Fruit fly (Drosophila melanogaster) whole organism, embryonic: ENCODE measurements around the gene CG11052.

Source experiments
- ATbp ChIP-seq: fragments of 200-800 bp; sonication (Bioruptor generic); optimal IDR thresholded peaks from 2 replicates; lab custom pipeline; 2017; ENCODE audit warnings: missing biosample characterization, mild to moderate bottlenecking, missing genetic modification characterization, missing genetic modification reagents
- CG10274 ChIP-seq: fragments of 200-800 bp; sonication (Bioruptor generic); optimal IDR thresholded peaks from 3 replicates; lab custom pipeline; 2017; ENCODE audit warnings: missing biosample characterization, mild to moderate bottlenecking, missing genetic modification characterization
- CG12942 ChIP-seq: fragments of 200-800 bp; sonication (Bioruptor generic); optimal IDR thresholded peaks from 3 replicates; lab custom pipeline; 2016; ENCODE audit warnings: missing biosample characterization, missing genetic modification characterization
- CG14050 ChIP-seq: fragments of 200-800 bp; sonication (Bioruptor generic); IDR thresholded peaks from 3 replicates; pipeline ENCODE4 v1.3.6; 2022; ENCODE audit warnings: missing biosample characterization, missing genetic modification characterization
- CG14710 ChIP-seq: fragments of 200-800 bp; sonication (Bioruptor generic); optimal IDR thresholded peaks from 3 replicates; lab custom pipeline; 2019; ENCODE audit warnings: missing biosample characterization, mild to moderate bottlenecking, missing genetic modification characterization, moderate library complexity
- CG14860 ChIP-seq: fragments of 200-800 bp; sonication (Bioruptor generic); IDR thresholded peaks from 3 replicates; pipeline ENCODE4 v1.3.6; 2022; ENCODE audit warnings: missing biosample characterization, missing genetic modification characterization; ENCODE audit not compliant: partially characterized antibody
- CG16813 ChIP-seq: fragments of 200-800 bp; sonication (Bioruptor generic); IDR thresholded peaks from 3 replicates; pipeline ENCODE4 v1.3.6; 2022; ENCODE audit warnings: missing biosample characterization, missing genetic modification characterization; ENCODE audit not compliant: partially characterized antibody
- CG17612 ChIP-seq: fragments of 200-800 bp; sonication (Bioruptor generic); IDR thresholded peaks from 2 replicates; pipeline ENCODE4 v1.3.6; 2022; ENCODE audit warnings: missing biosample characterization, missing genetic modification characterization
- CG17912 ChIP-seq: fragments of 200-800 bp; sonication (Bioruptor generic); optimal IDR thresholded peaks from 2 replicates; lab custom pipeline; 2018; ENCODE audit warnings: missing biosample characterization, mild to moderate bottlenecking, missing genetic modification characterization
- CG18011 ChIP-seq: fragments of 200-800 bp; sonication (Bioruptor generic); optimal IDR thresholded peaks from 2 replicates; lab custom pipeline; 2017; ENCODE audit warnings: missing biosample characterization, missing genetic modification characterization, mild to moderate bottlenecking, moderate library complexity, missing genotype
- CG1832 ChIP-seq: fragments of 200-800 bp; sonication (Bioruptor generic); optimal IDR thresholded peaks from 2 replicates; lab custom pipeline; 2017; ENCODE audit warnings: missing biosample characterization, mild to moderate bottlenecking, missing genetic modification characterization, inconsistent platforms
- CG18599 ChIP-seq: fragments of 200-800 bp; sonication (Bioruptor generic); optimal IDR thresholded peaks from 3 replicates; lab custom pipeline; 2017; ENCODE audit warnings: missing biosample characterization, missing genetic modification characterization, mild to moderate bottlenecking, moderate library complexity, missing genetic modification reagents
- CG18764 ChIP-seq: fragments of 200-800 bp; sonication (Bioruptor generic); optimal IDR thresholded peaks from 3 replicates; lab custom pipeline; 2016; ENCODE audit warnings: missing biosample characterization, missing genetic modification characterization
- CG2889 ChIP-seq: fragments of 200-800 bp; sonication (Bioruptor generic); IDR thresholded peaks from 3 replicates; pipeline ENCODE4 v1.3.6; 2022; ENCODE audit warnings: missing biosample characterization, missing genetic modification characterization
- CG3281 ChIP-seq: fragments of 200-800 bp; sonication (Bioruptor generic); optimal IDR thresholded peaks from 3 replicates; lab custom pipeline; 2017; ENCODE audit warnings: missing biosample characterization, mild to moderate bottlenecking, missing genetic modification characterization
- CG3838 ChIP-seq: fragments of 200-800 bp; sonication (Bioruptor generic); optimal IDR thresholded peaks from 3 replicates; lab custom pipeline; 2016; ENCODE audit warnings: missing biosample characterization, missing genetic modification characterization
- CG4282 ChIP-seq: fragments of 200-800 bp; sonication (Bioruptor generic); optimal IDR thresholded peaks from 2 replicates; lab custom pipeline; 2016; ENCODE audit warnings: missing biosample characterization, missing genetic modification characterization
- CG4820 ChIP-seq: fragments of 200-800 bp; sonication (Bioruptor generic); optimal IDR thresholded peaks from 3 replicates; lab custom pipeline; 2016; ENCODE audit warnings: missing biosample characterization, missing genetic modification characterization
- CG5180 ChIP-seq: fragments of 200-800 bp; sonication (Bioruptor generic); optimal IDR thresholded peaks from 3 replicates; lab custom pipeline; 2017; ENCODE audit warnings: missing biosample characterization, missing genetic modification characterization, mild to moderate bottlenecking, moderate library complexity, missing genetic modification reagents
- CG5245 ChIP-seq: fragments of 200-800 bp; sonication (Bioruptor generic); optimal IDR thresholded peaks from 3 replicates; lab custom pipeline; 2016; ENCODE audit warnings: missing biosample characterization, missing genetic modification characterization
- CG6272 ChIP-seq: fragments of 200-800 bp; sonication (Bioruptor generic); IDR thresholded peaks from 2 replicates; pipeline ENCODE4 v1.3.6; 2022; ENCODE audit warnings: missing biosample characterization, missing genetic modification characterization
- CG6854 ChIP-seq: fragments of 200-800 bp; sonication (Bioruptor generic); optimal IDR thresholded peaks from 3 replicates; lab custom pipeline; 2017; ENCODE audit warnings: missing biosample characterization, mild to moderate bottlenecking, missing genetic modification characterization
- CG9609 ChIP-seq: fragments of 200-800 bp; sonication (Bioruptor generic); optimal IDR thresholded peaks from 3 replicates; lab custom pipeline; 2016; ENCODE audit warnings: missing biosample characterization, missing genetic modification characterization
- CG9876 ChIP-seq: fragments of 200-800 bp; sonication (Bioruptor generic); optimal IDR thresholded peaks from 2 replicates; lab custom pipeline; 2016; ENCODE audit warnings: missing biosample characterization, missing genetic modification characterization
- CHES-1-like ChIP-seq: fragments of 200-800 bp; sonication (Bioruptor generic); optimal IDR thresholded peaks from 2 replicates; lab custom pipeline; 2016; ENCODE audit warnings: missing biosample characterization, missing genetic modification characterization
- Dfd ChIP-seq, 2 experiments: fragments of >200 bp; optimal IDR thresholded peaks; 2 replicates each; lab custom pipeline; 2017; ENCODE audit warnings: missing biosample characterization in 2 of 2, missing genetic modification characterization in 2 of 2
- Dip3 ChIP-seq: fragments of 200-800 bp; sonication (Bioruptor generic); optimal IDR thresholded peaks from 3 replicates; lab custom pipeline; 2016; ENCODE audit warnings: missing biosample characterization, missing genetic modification characterization
- HLH3B ChIP-seq: fragments of 200-800 bp; sonication (Bioruptor generic); IDR thresholded peaks from 2 replicates; pipeline ENCODE4 v1.3.6; 2022; ENCODE audit warnings: missing biosample characterization, missing genetic modification characterization
- HLH54F ChIP-seq: fragments of 200-800 bp; sonication (Bioruptor generic); optimal IDR thresholded peaks from 3 replicates; lab custom pipeline; 2016; ENCODE audit warnings: missing biosample characterization, missing genetic modification characterization
- Hr51 ChIP-seq, 2 experiments: fragments of 200-800 bp; sonication (Bioruptor generic); optimal IDR thresholded peaks; 2 replicates in 1 of 2; 3 replicates in 1 of 2; lab custom pipeline; 2016 to 2018; ENCODE audit warnings: missing biosample characterization in 2 of 2, missing genetic modification characterization in 2 of 2, mild to moderate bottlenecking in 1 of 2, moderate library complexity in 1 of 2
- Lim3 ChIP-seq: fragments of 200-800 bp; sonication (Bioruptor generic); IDR thresholded peaks from 2 replicates; pipeline ENCODE4 v1.3.6; 2022; ENCODE audit warnings: missing biosample characterization, missing genetic modification characterization
- NC2α ChIP-seq: fragments of 200-800 bp; sonication (Bioruptor generic); optimal IDR thresholded peaks from 2 replicates; lab custom pipeline; 2016; ENCODE audit warnings: missing biosample characterization, missing genetic modification characterization
- Sry-β ChIP-seq: fragments of 200-800 bp; sonication (Bioruptor generic); optimal IDR thresholded peaks from 2 replicates; lab custom pipeline; 2018; ENCODE audit warnings: missing biosample characterization, mild to moderate bottlenecking, missing genetic modification characterization, moderate library complexity
- al ChIP-seq: fragments of 200-800 bp; sonication (Bioruptor generic); IDR thresholded peaks from 2 replicates; pipeline ENCODE4 v1.3.6; 2022; ENCODE audit warnings: missing biosample characterization, missing genetic modification characterization
- chif ChIP-seq, 2 experiments: fragments of 200-800 bp; sonication (Bioruptor generic); optimal IDR thresholded peaks; 3 replicates each; lab custom pipeline; 2016; ENCODE audit warnings: missing biosample characterization in 2 of 2, missing genetic modification characterization in 2 of 2
- ci ChIP-seq: fragments of 200-800 bp; sonication (Bioruptor generic); IDR thresholded peaks from 3 replicates; pipeline ENCODE4 v1.3.6; 2022; ENCODE audit warnings: missing biosample characterization, missing genetic modification characterization
- crc ChIP-seq: fragments of 200-800 bp; sonication (Bioruptor generic); optimal IDR thresholded peaks from 2 replicates; lab custom pipeline; 2016; ENCODE audit warnings: missing biosample characterization, missing genetic modification characterization
- dati ChIP-seq: fragments of 200-800 bp; sonication (Bioruptor generic); IDR thresholded peaks from 2 replicates; pipeline ENCODE4 v1.3.6; 2022; ENCODE audit warnings: missing biosample characterization, missing genetic modification characterization
- dimm ChIP-seq: fragments of 200-800 bp; sonication (Bioruptor generic); IDR thresholded peaks from 2 replicates; pipeline ENCODE4 v1.3.6; 2022; ENCODE audit warnings: missing biosample characterization, missing genetic modification characterization
- dm ChIP-seq: fragments of 200-800 bp; sonication (Bioruptor generic); optimal IDR thresholded peaks from 3 replicates; lab custom pipeline; 2016; ENCODE audit warnings: missing biosample characterization, missing genetic modification characterization
- dmrt99B ChIP-seq: fragments of 200-800 bp; sonication (Bioruptor generic); optimal IDR thresholded peaks from 2 replicates; lab custom pipeline; 2018; ENCODE audit warnings: missing biosample characterization, mild to moderate bottlenecking, missing genetic modification characterization, moderate library complexity
- grn ChIP-seq: fragments of 200-800 bp; sonication (Bioruptor generic); optimal IDR thresholded peaks from 3 replicates; lab custom pipeline; 2017; ENCODE audit warnings: missing biosample characterization, missing genetic modification characterization
- maf-S ChIP-seq: fragments of 200-800 bp; sonication (Bioruptor generic); optimal IDR thresholded peaks from 2 replicates; lab custom pipeline; 2016; ENCODE audit warnings: missing biosample characterization, missing genetic modification characterization
- otp ChIP-seq: fragments of 200-800 bp; sonication (Bioruptor generic); IDR thresholded peaks from 3 replicates; pipeline ENCODE4, ENCODE4 v1.3.6; 2022; ENCODE audit warnings: missing biosample characterization, missing genetic modification characterization
- ranshi ChIP-seq: fragments of 200-800 bp; sonication (Bioruptor generic); IDR thresholded peaks from 2 replicates; pipeline ENCODE4 v1.3.6; 2022; ENCODE audit warnings: missing biosample characterization, missing genetic modification characterization
- salm ChIP-seq: fragments of 200-800 bp; sonication (Bioruptor generic); optimal IDR thresholded peaks from 2 replicates; lab custom pipeline; 2018; ENCODE audit warnings: missing biosample characterization, mild to moderate bottlenecking, missing genetic modification characterization
- sc ChIP-seq, 3 experiments: fragments of >200 bp in 2 of 3; fragments of 200-800 bp in 1 of 3; sonication (Bioruptor generic) in 1 of 3; optimal IDR thresholded peaks; 2 replicates in 2 of 3; 3 replicates in 1 of 3; lab custom pipeline; 2017; ENCODE audit warnings: mild to moderate bottlenecking in 1 of 3, missing biosample characterization in 1 of 3, missing genetic modification characterization in 1 of 3, missing genetic modification reagents in 1 of 3
- sens-2 ChIP-seq: fragments of 200-800 bp; sonication (Bioruptor generic); IDR thresholded peaks from 2 replicates; pipeline ENCODE4 v1.3.6; 2022; ENCODE audit warnings: missing biosample characterization, missing genetic modification characterization
- slp2 ChIP-seq: fragments of 200-800 bp; sonication (Bioruptor generic); optimal IDR thresholded peaks from 2 replicates; lab custom pipeline; 2016; ENCODE audit warnings: missing biosample characterization, missing genetic modification characterization
- usp ChIP-seq: fragments of >200 bp; optimal IDR thresholded peaks from 2 replicates; lab custom pipeline; 2017; ENCODE audit warnings: missing biosample characterization, missing genetic modification characterization

The CG11052 gene

dm6 chr3R:8001074-8001669 lies 7.9 kb downstream of the CG11052 start, which contains the start of the genes Kmn2 and CG2698 (continued):
- TF ChIP-seq HLH54F (GFP tag; lab: Kevin White, UChicago) (peak; percentile 82), ranshi (peak; percentile 97), CG6272 (peak; percentile 97), dati (GFP tag; lab: Robert Waterston, UW) (peak; percentile 86), maf-S (GFP tag; lab: Kevin White, UChicago) (peak; percentile 82), al (GFP tag; lab: Robert Waterston, UW) (peak; percentile 97), Sry-β (GFP tag; lab: Kevin White, UChicago) (peak; percentile 40), CG17912 (GFP tag; lab: Kevin White, UChicago) (peak; percentile 86), chif (GFP tag; optimal IDR thresholded peaks at IDR 0.05; lab: Kevin White, UChicago) (peak; percentile 75 to 91), CG14050 (GFP tag; lab: Robert Waterston, UW) (peak; percentile 97), Lim3 (GFP tag; lab: Robert Waterston, UW) (peak; percentile 96), CG9876 (GFP tag; lab: Kevin White, UChicago) (peak; percentile 48), dimm (GFP tag; lab: Robert Waterston, UW) (peak; percentile 95), CHES-1-like (peak; percentile 64), grn (peak; percentile 53), CG18764 (GFP tag; lab: Kevin White, UChicago) (peak; percentile 94), CG18599 (GFP tag; lab: Kevin White, UChicago) (peak; percentile 97), CG5180 (GFP tag; lab: Kevin White, UChicago) (peak; percentile 78), CG2889 (peak; percentile 97), CG16813 (GFP tag; lab: Robert Waterston, UW) (peak; percentile 40; the same call in 2 of the 3 replicates), CG6854 (GFP tag; lab: Kevin White, UChicago) (peak; percentile 76), sens-2 (GFP tag; lab: Robert Waterston, UW) (peak; percentile 95), CG3838 (GFP tag; lab: Kevin White, UChicago) (peak; percentile 65), Dip3 (peak; percentile 80), sc (optimal IDR thresholded peaks at IDR 0.05; lab: Kevin White, UChicago) (no peak), sc (GFP tag; optimal IDR thresholded peaks at IDR 0.05; lab: Kevin White, UChicago) (peak; percentile 91), CG5245 (GFP tag; lab: Kevin White, UChicago) (peak; percentile 92), CG9609 (GFP tag; lab: Kevin White, UChicago) (peak; percentile 55), CG1832 (GFP tag; lab: Kevin White, UChicago) (no peak), CG4820 (GFP tag; lab: Kevin White, UChicago) (peak; percentile 95), CG4282 (GFP tag; lab: Kevin White, UChicago) (no peak), CG12942 (peak; percentile 94), HLH3B (peak; percentile 98), CG3281 (peak; percentile 94), Dfd (GFP tag; optimal IDR thresholded peaks at IDR 0.05; lab: Kevin White, UChicago) (no peak), slp2 (peak; percentile 63), dmrt99B (tag; lab: Kevin White, UChicago) (peak; percentile 95), crc (GFP tag; lab: Kevin White, UChicago) (peak; percentile 56), CG17612 (peak; percentile 95), CG14860 (GFP tag; lab: Robert Waterston, UW) (peak; percentile 25; the same call in 1 of the 3 replicates), usp (GFP tag; lab: Kevin White, UChicago) (no peak), CG10274 (peak; percentile 68), ATbp (GFP tag; lab: Kevin White, UChicago) (peak; percentile 94), Hr51 (GFP tag; optimal IDR thresholded peaks at IDR 0.05; lab: Kevin White, UChicago) (peak; percentile 80 to 94), dm (GFP tag; lab: Kevin White, UChicago) (peak; percentile 71), ci (peak; percentile 98), salm (tag; lab: Kevin White, UChicago) (peak; percentile 90), CG14710 (tag; lab: Kevin White, UChicago) (peak; percentile 96), otp (GFP tag; lab: Robert Waterston, UW) (peak; percentile 97), CG18011 (GFP tag; lab: Kevin White, UChicago) (peak; percentile 82), NC2α (GFP tag; lab: Kevin White, UChicago) (peak; percentile 44)
